Worm (Caenorhabditis elegans) whole organism, L2 larva: Measurements from ENCODE around the gene bath-33.
"Not testable (repeated sequence)": the region's sequence is repeated elsewhere in the genome, so short reads cannot be mapped to it uniquely, and the experiment has no call there.

ENCODE experiments used
- C34F6.9 ChIP-seq: fragments of 150-350 bp; optimal IDR thresholded peaks from 2 replicates; lab custom pipeline; 2014; ENCODE audit warnings: missing biosample characterization, missing genetic modification characterization
- F13H6.1 ChIP-seq: sonication (generic microtip); optimal IDR thresholded peaks from 2 replicates; lab custom pipeline; 2016; ENCODE audit warnings: missing genetic modification characterization, missing compliant biosample characterization
- Y55F3AM.14 ChIP-seq: fragments of 200-800 bp; sonication (Bioruptor generic); optimal IDR thresholded peaks from 2 replicates; lab custom pipeline; 2018; ENCODE audit warnings: mild to moderate bottlenecking, missing genetic modification characterization, missing compliant biosample characterization
- ZK546.5 ChIP-seq: sonication (generic microtip); optimal IDR thresholded peaks from 2 replicates; lab custom pipeline; 2017; ENCODE audit warnings: missing biosample characterization, missing genetic modification characterization
- alr-1 ChIP-seq: fragments of 150-350 bp; optimal IDR thresholded peaks from 2 replicates; lab custom pipeline; 2014; ENCODE audit warnings: missing biosample characterization, missing genetic modification characterization
- aly-2 ChIP-seq: fragments of 150-350 bp; optimal IDR thresholded peaks from 2 replicates; lab custom pipeline; 2014; ENCODE audit warnings: missing biosample characterization, missing genetic modification characterization
- blmp-1 ChIP-seq: sonication (generic microtip); optimal IDR thresholded peaks from 2 replicates; lab custom pipeline; 2017; ENCODE audit warnings: missing genetic modification characterization, mild to moderate bottlenecking, missing compliant biosample characterization, antibody characterized with exemption, moderate library complexity; ENCODE audit not compliant: insufficient read depth
- crh-2 ChIP-seq: sonication (generic microtip); optimal IDR thresholded peaks from 2 replicates; lab custom pipeline; 2017; ENCODE audit warnings: missing biosample characterization, missing genetic modification characterization
- dmd-4 ChIP-seq: sonication (generic microtip); optimal IDR thresholded peaks from 2 replicates; lab custom pipeline; 2017; ENCODE audit warnings: missing biosample characterization, missing genetic modification characterization
- egl-27 ChIP-seq: sonication (generic microtip); optimal IDR thresholded peaks from 3 replicates; lab custom pipeline; 2017; ENCODE audit warnings: missing biosample characterization, missing genetic modification reagents, missing genetic modification characterization
- elt-1 ChIP-seq: fragments of 150-350 bp; optimal IDR thresholded peaks from 2 replicates; lab custom pipeline; 2014; ENCODE audit warnings: missing biosample characterization, missing genetic modification characterization
- elt-3 ChIP-seq: sonication (generic microtip); optimal IDR thresholded peaks from 2 replicates; lab custom pipeline; 2017; ENCODE audit warnings: missing biosample characterization, missing genetic modification characterization
- fos-1 ChIP-seq: fragments of 150-350 bp; optimal IDR thresholded peaks from 2 replicates; lab custom pipeline; 2014; ENCODE audit warnings: missing biosample characterization, missing genetic modification characterization
- lin-39 ChIP-seq: fragments of 150-350 bp; optimal IDR thresholded peaks from 2 replicates; lab custom pipeline; 2014; ENCODE audit warnings: missing biosample characterization, missing genetic modification reagents, missing genetic modification characterization
- lsy-2 ChIP-seq, 2 experiments: fragments of 150-350 bp in 1 of 2; sonication (generic microtip) in 1 of 2; optimal IDR thresholded peaks; 2 replicates each; lab custom pipeline; 2014 to 2017; ENCODE audit warnings: missing biosample characterization in 2 of 2, missing genetic modification characterization in 2 of 2
- mab-5 ChIP-seq: fragments of 150-350 bp; optimal IDR thresholded peaks from 2 replicates; lab custom pipeline; 2014; ENCODE audit warnings: missing biosample characterization, missing genetic modification characterization
- mbf-1 ChIP-seq: sonication (generic microtip); optimal IDR thresholded peaks from 2 replicates; lab custom pipeline; 2017; ENCODE audit warnings: missing biosample characterization, missing genetic modification characterization
- nhr-11 ChIP-seq: fragments of 150-350 bp; optimal IDR thresholded peaks from 2 replicates; lab custom pipeline; 2014; ENCODE audit warnings: missing biosample characterization, missing genetic modification characterization
- nhr-12 ChIP-seq: fragments of 150-350 bp; optimal IDR thresholded peaks from 2 replicates; lab custom pipeline; 2014; ENCODE audit warnings: missing biosample characterization, missing genetic modification characterization
- nhr-237 ChIP-seq: fragments of 150-350 bp; optimal IDR thresholded peaks from 2 replicates; lab custom pipeline; 2014; ENCODE audit warnings: missing biosample characterization, missing genetic modification characterization
- nhr-77 ChIP-seq: fragments of 150-350 bp; optimal IDR thresholded peaks from 2 replicates; lab custom pipeline; 2014; ENCODE audit warnings: missing biosample characterization, missing genetic modification characterization
- peb-1 ChIP-seq: fragments of 150-350 bp; optimal IDR thresholded peaks from 2 replicates; lab custom pipeline; 2014; ENCODE audit warnings: missing biosample characterization, missing genetic modification characterization
- sem-4 ChIP-seq: fragments of 150-350 bp; optimal IDR thresholded peaks from 2 replicates; lab custom pipeline; 2014; ENCODE audit warnings: missing biosample characterization, missing genetic modification reagents, missing genetic modification characterization
- skn-1 ChIP-seq: sonication (generic microtip); optimal IDR thresholded peaks from 2 replicates; lab custom pipeline; 2017; ENCODE audit warnings: missing biosample characterization, missing genetic modification characterization
- sma-3 ChIP-seq: sonication (generic microtip); optimal IDR thresholded peaks from 2 replicates; lab custom pipeline; 2016; ENCODE audit warnings: missing genetic modification reagents, missing genetic modification characterization, missing compliant biosample characterization
- sma-9 ChIP-seq, 2 experiments: fragments of 150-350 bp in 1 of 2; sonication (generic microtip) in 1 of 2; optimal IDR thresholded peaks; 2 replicates each; lab custom pipeline; 2014 to 2016; ENCODE audit warnings: missing genetic modification characterization in 2 of 2, mild to moderate bottlenecking in 1 of 2, missing biosample characterization in 1 of 2, missing compliant biosample characterization in 1 of 2, missing genetic modification reagents in 1 of 2, moderate library complexity in 1 of 2
- snpc-4 ChIP-seq: fragments of 150-350 bp; optimal IDR thresholded peaks from 2 replicates; lab custom pipeline; 2014; ENCODE audit warnings: missing biosample characterization, missing genetic modification characterization
- unc-39 ChIP-seq: fragments of 150-350 bp; optimal IDR thresholded peaks from 2 replicates; lab custom pipeline; 2014; ENCODE audit warnings: missing biosample characterization, missing genetic modification characterization
- zag-1 ChIP-seq: fragments of 150-350 bp; optimal IDR thresholded peaks from 2 replicates; lab custom pipeline; 2014; ENCODE audit warnings: missing biosample characterization, missing genetic modification characterization
- ztf-1 ChIP-seq: fragments of 200-800 bp; sonication (Bioruptor generic); conservative IDR thresholded peaks from 2 replicates; pipeline ENCODE4 v1.3.6; 2022; ENCODE audit warnings: missing genetic modification characterization, missing compliant biosample characterization

Gene bath-33

ce11 chrII:1567646-1568045, 38.3 kb downstream of the bath-33 start, which contains the start of gene K05F6.8:
TSS of gene K05F6.8 (minus strand) at chrII:1567746.
- no peak for TF ChIP-seq aly-2 (tag; lab: Kevin White, UChicago)
- no peak for TF ChIP-seq crh-2 (tag; lab: Kevin White, UChicago)
- no peak for TF ChIP-seq fos-1 (tag; lab: Kevin White, UChicago)
- TF ChIP-seq lin-39 = no peak
- no peak for TF ChIP-seq nhr-237 (tag; lab: Kevin White, UChicago)

- TF ChIP-seq C34F6.9 (tag; lab: Kevin White, UChicago) (no peak), mbf-1 (tag; lab: Kevin White, UChicago) (no peak), elt-1 (no peak), crh-2 (tag; lab: Kevin White, UChicago) (no peak), ztf-1 (GFP tag; lab: Robert Waterston, UW) (no peak), aly-2 (tag; lab: Kevin White, UChicago) (no peak), elt-3 (tag; lab: Kevin White, UChicago) (no peak), zag-1 (tag; lab: Kevin White, UChicago) (no peak), snpc-4 (tag; lab: Kevin White, UChicago) (no peak), F13H6.1 (tag; lab: Kevin White, UChicago) (no peak), sma-9 (GFP tag; optimal IDR thresholded peaks at IDR 0.05; lab: Kevin White, UChicago) (no peak), sma-9 (tag; optimal IDR thresholded peaks at IDR 0.05; lab: Kevin White, UChicago) (no peak), alr-1 (no peak), lsy-2 (tag; optimal IDR thresholded peaks at IDR 0.05; lab: Kevin White, UChicago) (no peak), nhr-12 (no peak), mab-5 (no peak)
Measured at ce11 chrII:1561863-1562262, 44.1 kb downstream of the bath-33 start, which contains the start of gene K05F6.14. TSS of gene K05F6.14 (plus strand) at chrII:1562163.

ce11 chrII:1560839-1561238, 45.1 kb downstream of the bath-33 start:
- no peak for TF ChIP-seq sem-4 (tag; lab: Kevin White, UChicago)
- TF ChIP-seq unc-39 (tag; lab: Kevin White, UChicago) = no peak
- TF ChIP-seq egl-27 (tag; lab: Kevin White, UChicago) = no peak
- no peak for TF ChIP-seq peb-1 (tag; lab: Kevin White, UChicago)
- no peak for TF ChIP-seq nhr-77 (tag; lab: Kevin White, UChicago)
- TF ChIP-seq dmd-4 (tag; lab: Kevin White, UChicago) = no peak
- TF ChIP-seq ZK546.5 = no peak
- no peak for TF ChIP-seq blmp-1 (tag; lab: Kevin White, UChicago)
- TF ChIP-seq nhr-11 = no peak
- TF ChIP-seq nhr-12 = no peak
- TF ChIP-seq skn-1 (tag; lab: Kevin White, UChicago) = no peak

- not testable (repeated sequence) for TF ChIP-seq Y55F3AM.14, sma-3, ZK546.5
Measured at ce11 chrII:1556217-1556616, 49.8 kb downstream of the bath-33 start, which contains the start of the genes fbxb-54 and fbxb-50. TSS of gene fbxb-54 (minus strand) at chrII:1556317. TSS of gene fbxb-50 (plus strand) at chrII:1556443.
